Worm (Caenorhabditis elegans): ENCODE measurements around the gene F22E5.8.

DNA sequence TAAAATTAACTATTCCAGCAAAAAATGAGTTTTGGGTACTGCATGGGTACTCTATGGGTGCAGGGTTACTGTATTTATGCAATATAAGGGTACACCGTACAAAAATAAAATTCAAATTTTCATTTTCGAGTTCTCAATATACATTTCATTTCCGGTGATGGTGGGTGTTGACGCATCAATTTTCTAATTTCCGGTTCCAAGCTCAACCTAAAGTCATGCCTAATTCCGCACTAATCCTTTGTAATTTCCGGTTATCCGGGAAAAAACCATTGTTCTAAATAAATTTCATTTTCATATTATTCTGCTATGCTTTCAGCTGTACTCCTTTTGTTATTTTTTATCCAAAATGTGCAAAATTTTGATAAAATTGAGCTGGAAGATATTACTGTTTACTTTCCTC, 19.5 kb downstream of the F22E5.8 start, which contains the start of gene gcy-21:
- no peak for TF ChIP-seq ceh-82 (tag; optimal IDR thresholded peaks at IDR 0.05)
- no peak for TF ChIP-seq xbp-1 (tag; optimal IDR thresholded peaks at IDR 0.05)
- no peak for TF ChIP-seq grh-1 (GFP tag; IDR thresholded peaks at IDR 0.05)
- TF ChIP-seq nhr-11 (tag; optimal IDR thresholded peaks at IDR 0.05) = no peak
- TF ChIP-seq lsy-2 (tag; optimal IDR thresholded peaks at IDR 0.05) = no peak
- TF ChIP-seq nhr-12 (tag; optimal IDR thresholded peaks at IDR 0.05) = no peak
- TF ChIP-seq lin-39 (tag; optimal IDR thresholded peaks at IDR 0.05) = no peak
